Worm (Caenorhabditis elegans): ENCODE measurements around the gene clec-163.

The clec-163 gene

ce11 chrIII:10810483-10810836 lies 16.3 kb downstream of the clec-163 start:
- TF ChIP-seq pes-1 (GFP tag; IDR thresholded peaks at IDR 0.05) (no peak), hnd-1 (tag; optimal IDR thresholded peaks at IDR 0.05) (no peak)

ce11 chrIII:10810837-10811814 lies 17.0 kb downstream of the clec-163 start:
- peak; percentile 57 for TF ChIP-seq pes-1 (GFP tag; IDR thresholded peaks at IDR 0.05)
- TF ChIP-seq ceh-36 (tag; optimal IDR thresholded peaks at IDR 0.05) = no peak
- 0 out of 2 replicates have a peak, but pooled peaks have one; percentile 48 for TF ChIP-seq scrt-1 (GFP tag; IDR thresholded peaks at IDR 0.05)
- peak; percentile 27; the same call in 1 of the 2 replicates for TF ChIP-seq sea-1 (GFP tag; conservative IDR thresholded peaks at IDR 0.05)
- peak; percentile 38; the same call in 1 of the 2 replicates for TF ChIP-seq tbx-11 (GFP tag; IDR thresholded peaks at IDR 0.05)

DNA sequence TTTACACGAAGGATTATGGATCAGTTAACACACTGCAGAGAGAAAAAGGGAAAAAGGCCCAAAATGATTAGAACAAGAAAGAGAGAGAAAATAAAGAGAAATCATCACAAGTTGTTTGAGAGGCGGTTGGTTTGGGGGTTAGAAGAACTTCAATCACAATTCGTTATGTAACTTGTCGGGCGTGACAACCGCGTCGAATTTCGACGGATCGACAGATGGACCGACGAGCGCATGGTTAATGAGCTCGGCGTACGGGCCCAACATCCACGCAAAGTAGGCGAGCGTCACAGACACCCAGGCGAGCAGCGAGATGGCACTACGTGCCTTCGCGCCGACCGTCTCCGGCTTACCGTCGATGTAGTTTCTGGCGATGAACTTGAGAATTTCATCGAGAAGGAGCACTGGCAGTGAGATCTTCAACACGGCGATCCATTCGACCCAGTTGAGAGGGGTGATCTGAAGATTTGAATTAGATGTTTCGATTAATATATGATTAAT lies 18.7 kb downstream of the clec-163 start:
- peak; percentile 1 for TF ChIP-seq ceh-36 (tag; optimal IDR thresholded peaks at IDR 0.05)
- no peak for TF ChIP-seq aly-1 (tag; optimal IDR thresholded peaks at IDR 0.05)

DNA sequence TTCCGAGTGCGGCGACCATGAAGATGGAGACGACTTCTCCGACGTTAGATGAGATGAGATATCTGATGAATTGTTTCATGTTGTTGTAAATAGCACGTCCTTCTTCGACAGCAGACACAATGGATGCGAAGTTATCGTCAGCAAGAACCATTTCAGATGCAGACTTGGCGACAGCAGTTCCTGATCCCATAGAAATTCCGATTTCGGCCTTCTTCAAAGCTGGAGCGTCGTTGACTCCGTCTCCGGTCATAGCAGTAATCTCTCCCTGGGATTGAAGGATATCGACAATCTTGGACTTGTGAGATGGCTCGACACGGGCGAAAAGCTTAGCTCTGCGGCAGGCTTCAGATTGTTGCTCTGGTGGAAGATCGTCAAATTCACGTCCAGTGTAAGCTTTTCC lies 19.7 kb downstream of the clec-163 start:
- TF ChIP-seq hnd-1 (tag; optimal IDR thresholded peaks at IDR 0.05) (no peak), hmg-4 (GFP tag; optimal IDR thresholded peaks at IDR 0.05) (no peak), pes-1 (GFP tag; IDR thresholded peaks at IDR 0.05) (no peak), tra-4 (tag; optimal IDR thresholded peaks at IDR 0.05) (no peak), tbx-37 (GFP tag; conservative IDR thresholded peaks at IDR 0.05) (no peak)

DNA sequence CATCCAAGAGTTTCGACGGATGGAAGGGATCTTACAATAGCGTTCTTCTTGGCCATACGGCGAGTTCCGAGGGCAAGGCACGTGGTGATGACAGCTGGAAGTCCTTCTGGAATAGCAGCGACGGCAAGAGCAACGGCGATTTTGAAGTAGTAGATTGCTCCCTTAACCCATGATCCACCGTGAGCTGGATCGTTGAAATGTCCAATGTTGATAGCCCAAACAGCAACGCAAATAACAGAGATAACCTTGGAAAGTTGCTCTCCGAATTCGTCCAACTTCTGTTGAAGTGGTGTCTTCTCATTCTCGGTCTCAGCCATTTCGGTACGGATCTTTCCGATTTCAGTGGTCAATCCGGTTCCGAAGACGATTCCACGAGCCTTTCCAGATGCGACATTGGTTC lies 21.1 kb downstream of the clec-163 start:
- TF ChIP-seq hmbx-1 (tag; optimal IDR thresholded peaks at IDR 0.05) (no peak), B0310.2 (tag; optimal IDR thresholded peaks at IDR 0.05) (no peak), scrt-1 (GFP tag; IDR thresholded peaks at IDR 0.05) (no peak), hmg-4 (GFP tag; optimal IDR thresholded peaks at IDR 0.05) (no peak), flt-1 (GFP tag; IDR thresholded peaks at IDR 0.05) (no peak), pes-1 (GFP tag; IDR thresholded peaks at IDR 0.05) (no peak), tbx-11 (GFP tag; IDR thresholded peaks at IDR 0.05) (no peak), ets-7 (tag; optimal IDR thresholded peaks at IDR 0.05) (no peak), F13C5.2 (tag; optimal IDR thresholded peaks at IDR 0.05) (no peak), tra-4 (tag; optimal IDR thresholded peaks at IDR 0.05) (no peak), sea-1 (GFP tag; conservative IDR thresholded peaks at IDR 0.05) (no peak), hnd-1 (tag; optimal IDR thresholded peaks at IDR 0.05) (no peak), tbx-37 (GFP tag; conservative IDR thresholded peaks at IDR 0.05) (no peak)

DNA sequence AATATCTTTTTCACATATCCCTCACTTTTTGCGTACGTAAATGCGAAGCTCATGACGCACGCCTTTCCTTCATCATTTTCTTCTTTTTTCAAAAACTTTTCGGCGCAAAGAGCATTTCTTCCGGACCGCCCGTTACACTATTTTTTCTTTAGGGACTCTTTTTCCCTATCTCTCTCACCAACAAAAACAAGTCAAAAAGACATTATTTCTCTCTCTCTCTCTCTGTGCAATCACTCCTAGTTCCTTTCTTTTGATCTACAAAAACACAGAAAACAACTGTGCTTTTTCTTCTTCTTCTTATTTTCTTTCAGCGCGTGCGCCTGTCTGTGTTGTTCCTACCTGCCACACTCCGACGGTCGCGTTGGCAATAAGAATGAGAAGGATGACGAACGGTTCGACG lies 21.9 kb downstream of the clec-163 start:
- TF ChIP-seq aly-1 (tag; optimal IDR thresholded peaks at IDR 0.05) (no peak), ceh-13 (GFP tag; optimal IDR thresholded peaks at IDR 0.05) (no peak), flt-1 (GFP tag; IDR thresholded peaks at IDR 0.05) (no peak), ets-7 (tag; optimal IDR thresholded peaks at IDR 0.05) (no peak), tbx-11 (GFP tag; IDR thresholded peaks at IDR 0.05) (no peak), ama-1 (optimal IDR thresholded peaks at IDR 0.05) (no peak), tbx-37 (GFP tag; conservative IDR thresholded peaks at IDR 0.05) (no peak), ceh-36 (tag; optimal IDR thresholded peaks at IDR 0.05) (no peak), hnd-1 (tag; optimal IDR thresholded peaks at IDR 0.05) (no peak), F13C5.2 (tag; optimal IDR thresholded peaks at IDR 0.05) (no peak), pes-1 (GFP tag; IDR thresholded peaks at IDR 0.05) (no peak), sea-1 (GFP tag; conservative IDR thresholded peaks at IDR 0.05) (no peak), B0310.2 (tag; optimal IDR thresholded peaks at IDR 0.05) (no peak), scrt-1 (GFP tag; IDR thresholded peaks at IDR 0.05) (no peak)

ce11 chrIII:10816800-10817418 lies 22.8 kb downstream of the clec-163 start, which contains the start of gene sca-1:
sca-1 (minus strand) TSS chrIII:10816850.
- TF ChIP-seq flt-1 (GFP tag; IDR thresholded peaks at IDR 0.05) (no peak), B0310.2 (tag; optimal IDR thresholded peaks at IDR 0.05) (no peak), hmbx-1 (tag; optimal IDR thresholded peaks at IDR 0.05) (no peak), pes-1 (GFP tag; IDR thresholded peaks at IDR 0.05) (no peak), sea-1 (GFP tag; conservative IDR thresholded peaks at IDR 0.05) (no peak), ceh-36 (tag; optimal IDR thresholded peaks at IDR 0.05) (no peak), hnd-1 (tag; optimal IDR thresholded peaks at IDR 0.05) (no peak), ceh-13 (GFP tag; optimal IDR thresholded peaks at IDR 0.05) (no peak), F13C5.2 (tag; optimal IDR thresholded peaks at IDR 0.05) (no peak), scrt-1 (GFP tag; IDR thresholded peaks at IDR 0.05) (no peak), ets-7 (tag; optimal IDR thresholded peaks at IDR 0.05) (no peak), aly-1 (tag; optimal IDR thresholded peaks at IDR 0.05) (no peak), tbx-11 (GFP tag; IDR thresholded peaks at IDR 0.05) (no peak), ama-1 (optimal IDR thresholded peaks at IDR 0.05) (no peak), tra-4 (tag; optimal IDR thresholded peaks at IDR 0.05) (no peak), hmg-4 (GFP tag; optimal IDR thresholded peaks at IDR 0.05) (no peak), tbx-37 (GFP tag; conservative IDR thresholded peaks at IDR 0.05) (no peak)

DNA sequence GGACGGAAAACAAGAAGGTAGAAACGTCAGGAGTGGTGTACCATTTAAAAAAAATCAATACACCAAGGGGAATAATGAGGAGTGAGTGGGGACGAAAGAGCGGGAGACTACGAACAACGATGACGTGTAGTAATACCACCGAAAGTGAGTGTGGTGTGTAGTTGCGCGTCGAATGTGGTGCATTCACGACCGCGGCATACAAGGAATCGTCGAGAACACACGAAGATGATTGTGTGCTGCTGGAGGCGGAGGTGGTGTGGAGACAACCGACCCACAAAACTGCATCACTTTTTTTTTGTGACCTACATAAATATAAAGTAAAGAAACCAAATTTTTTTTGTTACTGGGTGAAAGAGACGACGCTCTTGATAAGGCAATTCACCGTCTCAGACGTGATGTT lies 24.2 kb downstream of the clec-163 start:
- TF ChIP-seq F13C5.2 (tag; optimal IDR thresholded peaks at IDR 0.05) (no peak), ets-7 (tag; optimal IDR thresholded peaks at IDR 0.05) (no peak), sea-1 (GFP tag; conservative IDR thresholded peaks at IDR 0.05) (no peak), ama-1 (optimal IDR thresholded peaks at IDR 0.05) (no peak), hmg-4 (GFP tag; optimal IDR thresholded peaks at IDR 0.05) (peak; percentile 59), flt-1 (GFP tag; IDR thresholded peaks at IDR 0.05) (no peak), tbx-37 (GFP tag; conservative IDR thresholded peaks at IDR 0.05) (no peak), tra-4 (tag; optimal IDR thresholded peaks at IDR 0.05) (no peak)

Data from whole organism, early embryonic.